Worm (Caenorhabditis elegans): ENCODE results near the gene srx-1.

srx-1 gene

ce11 chrV:9001175-9001574 is 2.3 kb upstream of the srx-1 start, which contains the start of gene F59E11.2:
F59E11.2 (plus strand) TSS chrV:9001475.
- no peak for TF ChIP-seq F37B4.10 (GFP tag; IDR thresholded peaks at IDR 0.05)
- no peak for TF ChIP-seq xnd-1 (tag; optimal IDR thresholded peaks at IDR 0.05)
- TF ChIP-seq F39B2.1 (GFP tag; IDR thresholded peaks at IDR 0.05): no peak
- TF ChIP-seq nfya-1 (tag; optimal IDR thresholded peaks at IDR 0.05; ENCODE audit: borderline replicate concordance, insufficient read depth): no peak
- TF ChIP-seq snpc-1.1 (tag; optimal IDR thresholded peaks at IDR 0.05; ENCODE audit: insufficient read depth): no peak
- TF ChIP-seq Y53G8AR.9 (GFP tag; conservative IDR thresholded peaks at IDR 0.05): no peak

DNA sequence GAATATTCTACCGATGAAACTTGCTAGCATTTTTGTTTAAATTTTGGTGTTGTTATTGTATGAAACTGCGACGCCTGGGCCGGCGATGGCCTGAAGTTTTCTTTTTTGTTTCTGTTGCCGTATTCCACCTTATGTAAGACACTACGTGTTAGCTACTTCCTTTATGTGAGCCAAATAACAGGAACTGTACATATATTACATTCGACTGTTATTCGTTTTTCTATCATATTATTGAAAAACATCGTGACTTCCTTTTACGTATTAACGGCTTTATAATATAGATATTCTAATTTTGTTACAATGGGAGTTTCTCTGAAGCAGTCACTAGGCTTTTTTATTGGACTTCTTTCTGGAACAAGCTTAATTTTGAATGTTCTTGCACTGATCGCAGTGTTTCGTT is 1.8 kb downstream of the srx-1 start, which contains the start of gene srx-3:
TSS of gene srx-3 (plus strand) at position 301 of the 400 bp plus-strand sequence.
- no peak for TF ChIP-seq hmg-1.2 (GFP tag; IDR thresholded peaks at IDR 0.05)
- no peak for TF ChIP-seq dox-1 (GFP tag; IDR thresholded peaks at IDR 0.05)
- TF ChIP-seq mel-28 (tag; optimal IDR thresholded peaks at IDR 0.05; ENCODE audit: borderline replicate concordance): no peak
- no peak for TF ChIP-seq gei-17 (GFP tag; optimal IDR thresholded peaks at IDR 0.05)
- no peak for TF ChIP-seq lin-35 (GFP tag; optimal IDR thresholded peaks at IDR 0.05)
- TF ChIP-seq F22D6.2 (tag; optimal IDR thresholded peaks at IDR 0.05): no peak
- no peak for TF ChIP-seq him-1 (tag; optimal IDR thresholded peaks at IDR 0.05)
- TF ChIP-seq lsl-1 (GFP tag; optimal IDR thresholded peaks at IDR 0.05): no peak
- TF ChIP-seq aptf-3 (GFP tag; IDR thresholded peaks at IDR 0.05): no peak
- TF ChIP-seq lin-40 (tag; optimal IDR thresholded peaks at IDR 0.05): no peak
- TF ChIP-seq efl-1 (GFP tag; optimal IDR thresholded peaks at IDR 0.05): no peak
- TF ChIP-seq Y79H2A.3 (GFP tag; conservative IDR thresholded peaks at IDR 0.05): no peak
- TF ChIP-seq let-607 (tag; optimal IDR thresholded peaks at IDR 0.05): no peak

ce11 chrV:9009175-9009574 is 5.7 kb downstream of the srx-1 start, which contains the start of gene srx-2:
srx-2 (plus strand) TSS chrV:9009475.
- TF ChIP-seq atf-7 (tag; optimal IDR thresholded peaks at IDR 0.05) (no peak), attf-5 (GFP tag; optimal IDR thresholded peaks at IDR 0.05) (no peak), hsf-1 (GFP tag; IDR thresholded peaks at IDR 0.05) (no peak), F55B11.4 (tag; optimal IDR thresholded peaks at IDR 0.05; ENCODE audit: borderline replicate concordance, insufficient read depth) (no peak), lin-40 (tag; optimal IDR thresholded peaks at IDR 0.05) (no peak), mxl-1 (tag; optimal IDR thresholded peaks at IDR 0.05) (no peak), let-607 (tag; optimal IDR thresholded peaks at IDR 0.05) (no peak), unc-62 (GFP tag; optimal IDR thresholded peaks at IDR 0.05) (no peak), B0261.1 (tag; optimal IDR thresholded peaks at IDR 0.05) (no peak)

- TF ChIP-seq F10E7.11 (tag; optimal IDR thresholded peaks at IDR 0.05) (no peak), D2030.7 (GFP tag; IDR thresholded peaks at IDR 0.05) (no peak), B0035.1 (tag; optimal IDR thresholded peaks at IDR 0.05) (no peak), ZK185.1 (tag; optimal IDR thresholded peaks at IDR 0.05; ENCODE audit: poor library complexity, severe bottlenecking) (no peak), chd-7 (tag; optimal IDR thresholded peaks at IDR 0.05) (no peak), ztf-18 (tag; optimal IDR thresholded peaks at IDR 0.05) (no peak), nfyb-1 (GFP tag; IDR thresholded peaks at IDR 0.05) (no peak), sea-2 (GFP tag; IDR thresholded peaks at IDR 0.05) (no peak), lsy-27 (tag; optimal IDR thresholded peaks at IDR 0.05; ENCODE audit: borderline replicate concordance, insufficient read depth) (no peak), mcd-1 (GFP tag; IDR thresholded peaks at IDR 0.05) (no peak), athp-1 (tag; optimal IDR thresholded peaks at IDR 0.05) (no peak), T07F8.4 (tag; optimal IDR thresholded peaks at IDR 0.05) (no peak)
Observed at ce11 chrV:9013765-9014164, 10.3 kb downstream of the srx-1 start, which contains the start of gene srh-201. srh-201 (minus strand) TSS chrV:9013865.

Measured in whole organism, young adult.